Worm (Caenorhabditis elegans): ENCODE results near the gene Y65A5A.24.

Gene Y65A5A.24

DNA sequence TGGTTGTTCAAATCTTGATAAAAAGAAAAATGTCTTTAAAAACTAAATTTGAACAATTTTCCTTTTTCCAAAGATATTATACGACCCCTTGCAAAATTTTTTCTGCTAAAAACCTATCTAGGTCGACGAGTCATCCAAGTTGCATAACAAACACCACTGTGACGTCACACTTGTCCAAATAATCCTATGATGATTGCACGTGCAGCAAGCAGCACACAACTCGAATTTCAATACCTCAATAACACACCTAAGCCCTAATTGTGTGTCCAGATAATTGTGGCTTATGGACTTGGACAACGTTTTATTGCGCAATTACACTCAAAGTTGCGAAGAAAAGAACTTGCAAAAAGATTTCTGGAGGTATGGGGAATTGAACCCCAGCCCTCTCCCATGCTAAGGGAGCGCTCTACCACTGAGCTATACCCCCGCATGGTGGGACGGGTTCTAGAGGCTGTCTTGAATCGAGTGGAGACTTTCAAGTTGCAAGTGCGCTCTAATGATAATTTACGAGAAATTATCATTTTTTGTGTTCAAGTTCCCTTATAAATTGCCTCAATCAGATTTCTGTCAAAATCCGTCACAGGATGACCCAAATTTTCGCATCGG lies 4.8 kb upstream of the Y65A5A.24 start:
- TF ChIP-seq unc-39 (tag; optimal IDR thresholded peaks at IDR 0.05) (no peak), mbf-1 (tag; optimal IDR thresholded peaks at IDR 0.05) (no peak), fos-1 (tag; optimal IDR thresholded peaks at IDR 0.05) (peak; percentile 18), zag-1 (tag; optimal IDR thresholded peaks at IDR 0.05) (no peak), skn-1 (tag; optimal IDR thresholded peaks at IDR 0.05) (no peak), lin-13 (GFP tag; optimal IDR thresholded peaks at IDR 0.05) (peak; percentile 57), unc-55 (GFP tag; optimal IDR thresholded peaks at IDR 0.05) (peak; percentile 78), nhr-21 (tag; optimal IDR thresholded peaks at IDR 0.05) (peak; percentile 20), peb-1 (tag; optimal IDR thresholded peaks at IDR 0.05) (no peak), ztf-4 (tag; optimal IDR thresholded peaks at IDR 0.05) (no peak), nhr-77 (tag; optimal IDR thresholded peaks at IDR 0.05) (no peak), nhr-25 (tag; optimal IDR thresholded peaks at IDR 0.05) (no peak), gmeb-1 (tag; optimal IDR thresholded peaks at IDR 0.05) (peak; percentile 9), lsy-2 (tag; optimal IDR thresholded peaks at IDR 0.05) (peak in 1 of 2 experiments; percentile 67), blmp-1 (tag; optimal IDR thresholded peaks at IDR 0.05; ENCODE audit: insufficient read depth) (no peak), nhr-11 (tag; optimal IDR thresholded peaks at IDR 0.05) (no peak), nhr-10 (tag; optimal IDR thresholded peaks at IDR 0.05) (no peak), lin-11 (tag; optimal IDR thresholded peaks at IDR 0.05) (peak; percentile 35), Y55F3AM.14 (GFP tag; optimal IDR thresholded peaks at IDR 0.05) (peak; percentile 56), nhr-23 (tag; optimal IDR thresholded peaks at IDR 0.05) (no peak), F13H6.1 (tag; optimal IDR thresholded peaks at IDR 0.05) (peak; percentile 17), elt-1 (tag; optimal IDR thresholded peaks at IDR 0.05) (no peak), ama-1 (optimal IDR thresholded peaks at IDR 0.05) (no peak), elt-3 (tag; optimal IDR thresholded peaks at IDR 0.05) (no peak), unc-62 (GFP tag; optimal IDR thresholded peaks at IDR 0.05) (no peak), nhr-12 (tag; optimal IDR thresholded peaks at IDR 0.05) (no peak), sma-3 (GFP tag; optimal IDR thresholded peaks at IDR 0.05) (peak; percentile 50), ztf-1 (GFP tag; conservative IDR thresholded peaks at IDR 0.05) (no peak), nhr-6 (tag; optimal IDR thresholded peaks at IDR 0.05) (no peak), C34F6.9 (tag; optimal IDR thresholded peaks at IDR 0.05) (peak; percentile 50), R02D3.7 (tag; optimal IDR thresholded peaks at IDR 0.05) (no peak), ceh-16 (tag; optimal IDR thresholded peaks at IDR 0.05) (no peak), dmd-4 (tag; optimal IDR thresholded peaks at IDR 0.05) (no peak), sem-4 (tag; optimal IDR thresholded peaks at IDR 0.05) (no peak), lin-39 (tag; optimal IDR thresholded peaks at IDR 0.05) (no peak), mdl-1 (tag; optimal IDR thresholded peaks at IDR 0.05) (no peak), nhr-129 (tag; optimal IDR thresholded peaks at IDR 0.05) (peak; percentile 77), alr-1 (tag; optimal IDR thresholded peaks at IDR 0.05) (no peak), snpc-4 (tag; optimal IDR thresholded peaks at IDR 0.05) (peak; percentile 8), ceh-82 (tag; optimal IDR thresholded peaks at IDR 0.05) (no peak), nhr-237 (tag; optimal IDR thresholded peaks at IDR 0.05) (no peak), sma-9 (GFP tag; optimal IDR thresholded peaks at IDR 0.05) (peak; percentile 51), sma-9 (tag; optimal IDR thresholded peaks at IDR 0.05) (no peak), ztf-11 (tag; optimal IDR thresholded peaks at IDR 0.05) (no peak), ZK546.5 (tag; optimal IDR thresholded peaks at IDR 0.05) (no peak), aly-2 (tag; optimal IDR thresholded peaks at IDR 0.05) (no peak), mab-5 (tag; optimal IDR thresholded peaks at IDR 0.05) (peak; percentile 13), crh-2 (tag; optimal IDR thresholded peaks at IDR 0.05) (peak; percentile 66), egl-27 (tag; optimal IDR thresholded peaks at IDR 0.05) (no peak)

All from whole organism, L2 larva.